Worm (Caenorhabditis elegans) whole organism, L1 larva: ENCODE results near the gene Y57E12B.11.

ENCODE experiments used
- F16B12.6 ChIP-seq: fragments of 150-350 bp; optimal IDR thresholded peaks from 2 replicates; lab custom pipeline; 2014; ENCODE audit warnings: missing biosample characterization, missing genetic modification characterization
- ceh-63 ChIP-seq: fragments of 200-800 bp; sonication (Bioruptor generic); optimal IDR thresholded peaks from 2 replicates; lab custom pipeline; 2018; ENCODE audit warnings: mild to moderate bottlenecking, missing genetic modification characterization, missing compliant biosample characterization
- ces-1 ChIP-seq: fragments of 150-350 bp; optimal IDR thresholded peaks from 2 replicates; lab custom pipeline; 2014; ENCODE audit warnings: missing biosample characterization, missing genetic modification reagents, missing genetic modification characterization
- egl-27 ChIP-seq, 2 experiments: fragments of 150-350 bp in 1 of 2; sonication (generic microtip); optimal IDR thresholded peaks; 3 replicates each; lab custom pipeline; 2017 to 2018; ENCODE audit warnings: missing biosample characterization in 2 of 2, missing genetic modification characterization in 2 of 2, missing genetic modification reagents in 2 of 2
- nhr-28 ChIP-seq: fragments of 150-350 bp; optimal IDR thresholded peaks from 2 replicates; lab custom pipeline; 2014; ENCODE audit warnings: missing biosample characterization, missing genetic modification characterization
- nhr-84 ChIP-seq: sonication (generic microtip); optimal IDR thresholded peaks from 2 replicates; lab custom pipeline; 2017; ENCODE audit warnings: missing biosample characterization, missing genetic modification characterization
- snpc-4 ChIP-seq: fragments of 150-350 bp; optimal IDR thresholded peaks from 2 replicates; lab custom pipeline; 2014; ENCODE audit warnings: missing biosample characterization, missing genetic modification characterization
- sptf-1 ChIP-seq: fragments of 150-350 bp; optimal IDR thresholded peaks from 2 replicates; lab custom pipeline; 2014; ENCODE audit warnings: missing biosample characterization, missing genetic modification characterization
- tlp-1 ChIP-seq: fragments of 150-350 bp; optimal IDR thresholded peaks from 2 replicates; lab custom pipeline; 2014; ENCODE audit warnings: missing biosample characterization, missing genetic modification characterization

- TF ChIP-seq ceh-63 (GFP tag; lab: Kevin White, UChicago) = no peak
- no peak for TF ChIP-seq nhr-84 (tag; lab: Kevin White, UChicago)
- TF ChIP-seq sptf-1 = no peak
- no peak for TF ChIP-seq F16B12.6 (tag; lab: Kevin White, UChicago)
- TF ChIP-seq egl-27 (tag; optimal IDR thresholded peaks at IDR 0.05; lab: Kevin White, UChicago) = no peak
- no peak for TF ChIP-seq snpc-4 (tag; lab: Kevin White, UChicago)
- no peak for TF ChIP-seq tlp-1
- no peak for TF ChIP-seq ces-1 (GFP tag; lab: Kevin White, UChicago)
- TF ChIP-seq nhr-28 (tag; lab: Kevin White, UChicago) = no peak
Measured at ce11 chrV:6906435-6906834, 43.2 kb downstream of the Y57E12B.11 start.
